Worm (Caenorhabditis elegans) whole organism, L4 larva: ENCODE measurements around the gene F26H11.8.

ENCODE experiments used
- F26F4.8 ChIP-seq: fragments of 200-800 bp; sonication (Bioruptor generic); conservative IDR thresholded peaks from 2 replicates; pipeline ENCODE4 v1.3.6; 2022; ENCODE audit warnings: missing genetic modification characterization, missing compliant biosample characterization
- F37D6.2 ChIP-seq: sonication (generic microtip); optimal IDR thresholded peaks from 2 replicates; lab custom pipeline; 2016; ENCODE audit warnings: mild to moderate bottlenecking, missing genetic modification characterization, missing compliant biosample characterization
- T20F7.1 ChIP-seq: fragments of 200-800 bp; sonication (Bioruptor generic); optimal IDR thresholded peaks from 2 replicates; lab custom pipeline; 2018; ENCODE audit warnings: mild to moderate bottlenecking, missing genetic modification characterization, missing compliant biosample characterization
- T26A8.4 ChIP-seq: fragments of 200-800 bp; sonication (Bioruptor generic); IDR thresholded peaks from 2 replicates; pipeline ENCODE4 v1.3.6; 2022; ENCODE audit warnings: missing genetic modification characterization, missing compliant biosample characterization
- Y105C5A.15 ChIP-seq: fragments of 200-800 bp; sonication (Bioruptor generic); IDR thresholded peaks from 2 replicates; pipeline ENCODE4 v1.3.6; 2022; ENCODE audit warnings: missing genetic modification characterization, missing compliant biosample characterization
- Y48G9A.11 ChIP-seq: fragments of 200-800 bp; sonication (Bioruptor generic); IDR thresholded peaks from 2 replicates; pipeline ENCODE4 v1.3.6; 2022; ENCODE audit warnings: missing genetic modification reagents, missing genetic modification characterization, missing compliant biosample characterization
- Y5F2A.4 ChIP-seq: fragments of 200-800 bp; sonication (Bioruptor generic); optimal IDR thresholded peaks from 2 replicates; lab custom pipeline; 2018; ENCODE audit warnings: mild to moderate bottlenecking, missing genetic modification characterization, missing compliant biosample characterization
- Y75B8A.6 ChIP-seq: fragments of 200-800 bp; sonication (Bioruptor generic); IDR thresholded peaks from 2 replicates; pipeline ENCODE4 v1.3.6; 2022; ENCODE audit warnings: missing genetic modification reagents, missing genetic modification characterization, missing compliant biosample characterization
- ZK546.5 ChIP-seq, 2 experiments: sonication (generic microtip); optimal IDR thresholded peaks; 2 replicates each; lab custom pipeline; 2017; ENCODE audit warnings: missing biosample characterization in 2 of 2, missing genetic modification characterization in 2 of 2
- aly-2 ChIP-seq: sonication (generic microtip); optimal IDR thresholded peaks from 2 replicates; lab custom pipeline; 2018; ENCODE audit warnings: missing biosample characterization, missing genetic modification characterization
- attf-4 ChIP-seq: sonication (generic microtip); optimal IDR thresholded peaks from 3 replicates; lab custom pipeline; 2017; ENCODE audit warnings: missing biosample characterization, missing genetic modification characterization
- ceh-20 ChIP-seq: fragments of 200-800 bp; sonication (Bioruptor generic); IDR thresholded peaks from 2 replicates; pipeline ENCODE4 v1.3.6; 2022; ENCODE audit warnings: missing genetic modification reagents, missing genetic modification characterization, missing compliant biosample characterization
- ceh-32 ChIP-seq: sonication (generic microtip); optimal IDR thresholded peaks from 2 replicates; lab custom pipeline; 2016; ENCODE audit warnings: mild to moderate bottlenecking, missing genetic modification characterization, missing compliant biosample characterization; ENCODE audit not compliant: poor library complexity
- ceh-62 ChIP-seq: sonication (generic microtip); optimal IDR thresholded peaks from 2 replicates; lab custom pipeline; 2017; ENCODE audit warnings: missing biosample characterization, missing genetic modification characterization
- cey-2 ChIP-seq: sonication (generic microtip); optimal IDR thresholded peaks from 3 replicates; lab custom pipeline; 2017; ENCODE audit warnings: missing genetic modification characterization, mild to moderate bottlenecking, missing compliant biosample characterization, antibody characterized with exemption, borderline replicate concordance; ENCODE audit not compliant: insufficient read depth
- daf-12 ChIP-seq: fragments of 150-350 bp; optimal IDR thresholded peaks from 2 replicates; lab custom pipeline; 2014; ENCODE audit warnings: missing biosample characterization, missing genetic modification reagents, missing genetic modification characterization
- daf-8 ChIP-seq: fragments of 200-800 bp; sonication (Bioruptor generic); IDR thresholded peaks from 2 replicates; pipeline ENCODE4 v1.3.6; 2022; ENCODE audit warnings: missing genetic modification characterization, missing compliant biosample characterization
- dmd-9 ChIP-seq: fragments of 200-800 bp; sonication (Bioruptor generic); IDR thresholded peaks from 2 replicates; pipeline ENCODE4 v1.3.6; 2022; ENCODE audit warnings: missing genetic modification reagents, missing genetic modification characterization, missing compliant biosample characterization
- egl-27 ChIP-seq: sonication (generic microtip); optimal IDR thresholded peaks from 3 replicates; lab custom pipeline; 2017; ENCODE audit warnings: missing biosample characterization, missing genetic modification reagents, missing genetic modification characterization
- fos-1 ChIP-seq: fragments of 150-350 bp; optimal IDR thresholded peaks from 2 replicates; lab custom pipeline; 2014; ENCODE audit warnings: missing biosample characterization, missing genetic modification characterization
- gei-8 ChIP-seq: fragments of 200-800 bp; sonication (Bioruptor generic); optimal IDR thresholded peaks from 2 replicates; lab custom pipeline; 2018; ENCODE audit warnings: mild to moderate bottlenecking, missing genetic modification characterization, missing compliant biosample characterization
- hif-1 ChIP-seq, 2 experiments: sonication (generic microtip); optimal IDR thresholded peaks; 2 replicates each; lab custom pipeline; 2016 to 2017; ENCODE audit warnings: missing compliant biosample characterization in 2 of 2, missing genetic modification characterization in 2 of 2, missing genetic modification reagents in 2 of 2, missing genotype in 2 of 2, mild to moderate bottlenecking in 1 of 2
- hlh-11 ChIP-seq: fragments of 200-800 bp; sonication (Bioruptor generic); optimal IDR thresholded peaks from 2 replicates; lab custom pipeline; 2018; ENCODE audit warnings: mild to moderate bottlenecking, missing genetic modification characterization, missing compliant biosample characterization
- hlh-30 ChIP-seq: sonication (generic microtip); optimal IDR thresholded peaks from 2 replicates; lab custom pipeline; 2017; ENCODE audit warnings: antibody characterized with exemption, mild to moderate bottlenecking, missing genetic modification characterization, missing compliant biosample characterization; ENCODE audit not compliant: insufficient read depth
- hmg-1.1 ChIP-seq: fragments of 200-800 bp; sonication (Bioruptor generic); IDR thresholded peaks from 2 replicates; pipeline ENCODE4 v1.3.6; 2022; ENCODE audit warnings: missing genetic modification reagents, missing genetic modification characterization, missing compliant biosample characterization
- lim-7 ChIP-seq: fragments of 200-800 bp; sonication (Bioruptor generic); IDR thresholded peaks from 2 replicates; pipeline ENCODE4 v1.3.6; 2022; ENCODE audit warnings: missing genetic modification characterization, missing compliant biosample characterization
- lin-13 ChIP-seq: fragments of 150-350 bp; optimal IDR thresholded peaks from 2 replicates; lab custom pipeline; 2014; ENCODE audit warnings: missing biosample characterization, missing genetic modification reagents, missing genetic modification characterization
- lin-39 ChIP-seq: fragments of 150-350 bp; optimal IDR thresholded peaks from 2 replicates; lab custom pipeline; 2014; ENCODE audit warnings: missing biosample characterization, missing genetic modification reagents, missing genetic modification characterization
- lsy-2 ChIP-seq, 2 experiments: fragments of 150-350 bp in 1 of 2; sonication (generic microtip) in 1 of 2; optimal IDR thresholded peaks; 2 replicates each; lab custom pipeline; 2014 to 2017; ENCODE audit warnings: missing biosample characterization in 2 of 2, missing genetic modification characterization in 2 of 2
- mdl-1 ChIP-seq, 2 experiments: fragments of 150-350 bp in 1 of 2; sonication (generic microtip) in 1 of 2; optimal IDR thresholded peaks; 2 replicates each; lab custom pipeline; 2014 to 2017; ENCODE audit warnings: missing biosample characterization in 2 of 2, missing genetic modification characterization in 2 of 2
- mxl-3 ChIP-seq: fragments of 200-800 bp; sonication (Bioruptor generic); optimal IDR thresholded peaks from 2 replicates; lab custom pipeline; 2018; ENCODE audit warnings: mild to moderate bottlenecking, missing genetic modification characterization, missing compliant biosample characterization
- nhr-10 ChIP-seq: fragments of 150-350 bp; optimal IDR thresholded peaks from 2 replicates; lab custom pipeline; 2014; ENCODE audit warnings: missing biosample characterization, missing genetic modification characterization
- nhr-237 ChIP-seq: sonication (generic microtip); optimal IDR thresholded peaks from 2 replicates; lab custom pipeline; 2017; ENCODE audit warnings: missing biosample characterization, missing genetic modification characterization
- nhr-25 ChIP-seq: sonication (generic microtip); optimal IDR thresholded peaks from 2 replicates; lab custom pipeline; 2017; ENCODE audit warnings: missing genetic modification characterization, mild to moderate bottlenecking, missing compliant biosample characterization, antibody characterized with exemption, moderate library complexity, borderline replicate concordance; ENCODE audit not compliant: insufficient read depth
- nhr-28 ChIP-seq: fragments of 150-350 bp; optimal IDR thresholded peaks from 2 replicates; lab custom pipeline; 2014; ENCODE audit warnings: missing biosample characterization, missing genetic modification characterization
- nhr-41 ChIP-seq: fragments of 200-800 bp; sonication (Bioruptor generic); IDR thresholded peaks from 2 replicates; pipeline ENCODE4 v1.3.6; 2022; ENCODE audit warnings: missing genetic modification reagents, missing genetic modification characterization, missing compliant biosample characterization
- nhr-6 ChIP-seq: fragments of 150-350 bp; optimal IDR thresholded peaks from 2 replicates; lab custom pipeline; 2014; ENCODE audit warnings: missing biosample characterization, missing genetic modification characterization
- nhr-76 ChIP-seq: fragments of 150-350 bp; optimal IDR thresholded peaks from 2 replicates; lab custom pipeline; 2014; ENCODE audit warnings: missing biosample characterization, missing genetic modification characterization
- nhr-77 ChIP-seq: fragments of 150-350 bp; optimal IDR thresholded peaks from 2 replicates; lab custom pipeline; 2014; ENCODE audit warnings: missing biosample characterization, missing genetic modification characterization
- php-3 ChIP-seq: fragments of 200-800 bp; sonication (Bioruptor generic); IDR thresholded peaks from 2 replicates; pipeline ENCODE4 v1.3.6; 2022; ENCODE audit warnings: missing genetic modification reagents, missing genetic modification characterization, missing compliant biosample characterization
- pqm-1 ChIP-seq: sonication (generic microtip); optimal IDR thresholded peaks from 2 replicates; lab custom pipeline; 2017; ENCODE audit warnings: missing biosample characterization, missing genetic modification characterization
- saeg-2 ChIP-seq: fragments of 200-800 bp; sonication (Bioruptor generic); IDR thresholded peaks from 2 replicates; pipeline ENCODE4 v1.3.6; 2022; ENCODE audit warnings: missing genetic modification reagents, missing genetic modification characterization, missing compliant biosample characterization
- set-16 ChIP-seq: fragments of 200-800 bp; sonication (Bioruptor generic); IDR thresholded peaks from 2 replicates; pipeline ENCODE4 v1.3.6; 2022; ENCODE audit warnings: missing genetic modification reagents, missing genetic modification characterization, missing compliant biosample characterization
- skn-1 ChIP-seq: fragments of 150-350 bp; optimal IDR thresholded peaks from 2 replicates; lab custom pipeline; 2014; ENCODE audit warnings: missing biosample characterization, missing genetic modification characterization
- snpc-1.2 ChIP-seq: fragments of 200-800 bp; sonication (Bioruptor generic); IDR thresholded peaks from 2 replicates; pipeline ENCODE4 v1.3.6; 2022; ENCODE audit warnings: missing genetic modification reagents, missing genetic modification characterization, missing compliant biosample characterization
- snpc-4 ChIP-seq: fragments of 150-350 bp; optimal IDR thresholded peaks from 2 replicates; lab custom pipeline; 2014; ENCODE audit warnings: missing biosample characterization, missing genetic modification characterization
- spr-1 ChIP-seq: sonication (generic microtip); optimal IDR thresholded peaks from 2 replicates; lab custom pipeline; 2016; ENCODE audit warnings: mild to moderate bottlenecking, missing genetic modification characterization, missing compliant biosample characterization
- tag-97 ChIP-seq: fragments of 200-800 bp; sonication (Bioruptor generic); IDR thresholded peaks from 2 replicates; pipeline ENCODE4 v1.3.6; 2022; ENCODE audit warnings: missing genetic modification characterization, missing compliant biosample characterization
- vab-7 ChIP-seq: fragments of 200-800 bp; sonication (Bioruptor generic); IDR thresholded peaks from 2 replicates; pipeline ENCODE4 v1.3.6; 2022; ENCODE audit warnings: missing genetic modification reagents, missing genetic modification characterization, missing compliant biosample characterization
- zag-1 ChIP-seq: fragments of 150-350 bp; optimal IDR thresholded peaks from 2 replicates; lab custom pipeline; 2014; ENCODE audit warnings: missing biosample characterization, missing genetic modification characterization
- zip-11 ChIP-seq: fragments of 200-800 bp; sonication (Bioruptor generic); IDR thresholded peaks from 2 replicates; pipeline ENCODE4 v1.3.6; 2022; ENCODE audit warnings: missing genetic modification characterization, missing compliant biosample characterization
- zip-2 ChIP-seq: fragments of 150-350 bp; optimal IDR thresholded peaks from 2 replicates; lab custom pipeline; 2014; ENCODE audit warnings: missing biosample characterization, missing genetic modification characterization
- ztf-7 ChIP-seq: fragments of 150-350 bp; optimal IDR thresholded peaks from 2 replicates; lab custom pipeline; 2014; ENCODE audit warnings: missing biosample characterization, missing genetic modification characterization

The F26H11.8 gene

ce11 chrII:14404266-14404665, 16.0 kb downstream of the F26H11.8 start (continued):
- TF ChIP-seq ceh-20 (GFP tag; lab: Robert Waterston, UW) (no peak), zag-1 (tag; lab: Kevin White, UChicago) (no peak), saeg-2 (GFP tag; lab: Robert Waterston, UW) (no peak), Y48G9A.11 (GFP tag; lab: Robert Waterston, UW) (no peak), nhr-10 (no peak), hlh-11 (tag; lab: Kevin White, UChicago) (peak; percentile 26), cey-2 (tag; lab: Kevin White, UChicago) (no peak), snpc-1.2 (GFP tag; lab: Robert Waterston, UW) (no peak), zip-2 (tag; lab: Kevin White, UChicago) (no peak), nhr-41 (no peak), ZK546.5 (tag; optimal IDR thresholded peaks at IDR 0.05; lab: Kevin White, UChicago) (no peak), aly-2 (tag; lab: Kevin White, UChicago) (no peak), mxl-3 (GFP tag; lab: Kevin White, UChicago) (no peak), Y5F2A.4 (GFP tag; lab: Kevin White, UChicago) (no peak), lsy-2 (tag; optimal IDR thresholded peaks at IDR 0.05; lab: Kevin White, UChicago) (peak in 1 of 2 experiments; percentile 52), ztf-7 (tag; lab: Kevin White, UChicago) (no peak), vab-7 (GFP tag; lab: Robert Waterston, UW) (no peak), dmd-9 (GFP tag; lab: Robert Waterston, UW) (no peak), hmg-1.1 (no peak), nhr-237 (tag; lab: Kevin White, UChicago) (no peak), F37D6.2 (tag; lab: Kevin White, UChicago) (no peak), pqm-1 (tag; lab: Kevin White, UChicago) (peak; percentile 33), spr-1 (no peak), nhr-6 (tag; lab: Kevin White, UChicago) (peak; percentile 82), Y75B8A.6 (no peak), ceh-32 (tag; lab: Kevin White, UChicago) (no peak), lin-13 (GFP tag; lab: Kevin White, UChicago) (no peak), ceh-62 (tag; lab: Kevin White, UChicago) (no peak), lim-7 (GFP tag; lab: Robert Waterston, UW) (no peak), set-16 (GFP tag; lab: Robert Waterston, UW) (no peak), egl-27 (tag; lab: Kevin White, UChicago) (no peak), hlh-30 (tag; lab: Kevin White, UChicago) (peak; percentile 79), F26F4.8 (no peak), daf-12 (tag; lab: Kevin White, UChicago) (no peak), mdl-1 (tag; optimal IDR thresholded peaks at IDR 0.05; lab: Kevin White, UChicago) (peak in 1 of 2 experiments; percentile 70), php-3 (GFP tag; lab: Robert Waterston, UW) (no peak), hif-1 (tag; optimal IDR thresholded peaks at IDR 0.05; lab: Kevin White, UChicago) (peak in 1 of 2 experiments; percentile 46), attf-4 (no peak), nhr-77 (tag; lab: Kevin White, UChicago) (peak; percentile 80), zip-11 (GFP tag; lab: Robert Waterston, UW) (no peak), T20F7.1 (GFP tag; lab: Kevin White, UChicago) (no peak), nhr-25 (tag; lab: Kevin White, UChicago) (no peak), Y105C5A.15 (GFP tag; lab: Robert Waterston, UW) (no peak), lin-39 (tag; lab: Kevin White, UChicago) (no peak), fos-1 (tag; lab: Kevin White, UChicago) (no peak), T26A8.4 (GFP tag; lab: Robert Waterston, UW) (no peak), tag-97 (GFP tag; lab: Robert Waterston, UW) (no peak), snpc-4 (tag; lab: Kevin White, UChicago) (no peak), nhr-28 (peak; percentile 6), nhr-76 (tag; lab: Kevin White, UChicago) (no peak), daf-8 (GFP tag; lab: Robert Waterston, UW) (no peak), gei-8 (GFP tag; lab: Kevin White, UChicago) (no peak), skn-1 (tag; lab: Kevin White, UChicago) (no peak)
